Fruit fly (Drosophila melanogaster) whole organism, adult: ENCODE measurements around the gene Cdk8.
A peak's percentile ranks its signal among the peaks of the same experiment; 100 is the strongest.

ENCODE experiments used
- CG11617 ChIP-seq: fragments of 200-800 bp; sonication (Bioruptor generic); optimal IDR thresholded peaks from 2 replicates; lab custom pipeline; 2017; ENCODE audit warnings: mild to moderate bottlenecking, missing biosample characterization, missing genetic modification reagents, missing genetic modification characterization
- CG12768 ChIP-seq: fragments of 200-800 bp; sonication (Bioruptor generic); optimal IDR thresholded peaks from 2 replicates; lab custom pipeline; 2017; ENCODE audit warnings: missing biosample characterization, missing genetic modification characterization, mild to moderate bottlenecking, moderate library complexity, missing genetic modification reagents
- CG14711 ChIP-seq: fragments of 200-800 bp; sonication (Bioruptor generic); optimal IDR thresholded peaks from 2 replicates; lab custom pipeline; 2018; ENCODE audit warnings: missing biosample characterization, mild to moderate bottlenecking, missing genetic modification characterization, moderate library complexity
- CG1620 ChIP-seq: fragments of 200-800 bp; sonication (Bioruptor generic); optimal IDR thresholded peaks from 2 replicates; lab custom pipeline; 2016; ENCODE audit warnings: missing biosample characterization, missing genetic modification characterization
- CG33017 ChIP-seq: fragments of 200-800 bp; sonication (Bioruptor generic); optimal IDR thresholded peaks from 2 replicates; lab custom pipeline; 2018; ENCODE audit warnings: missing biosample characterization, mild to moderate bottlenecking, missing genetic modification characterization, moderate library complexity
- CG5204 ChIP-seq: fragments of 200-800 bp; sonication (Bioruptor generic); optimal IDR thresholded peaks from 2 replicates; lab custom pipeline; 2016; ENCODE audit warnings: missing biosample characterization, missing genetic modification characterization
- CG7045 ChIP-seq: fragments of 200-800 bp; sonication (Bioruptor generic); optimal IDR thresholded peaks from 2 replicates; lab custom pipeline; 2017; ENCODE audit warnings: missing biosample characterization, mild to moderate bottlenecking, missing genetic modification characterization
- CG7101 ChIP-seq: fragments of 200-800 bp; sonication (Bioruptor generic); optimal IDR thresholded peaks from 2 replicates; lab custom pipeline; 2018; ENCODE audit warnings: missing biosample characterization, mild to moderate bottlenecking, missing genetic modification characterization, moderate library complexity
- Clk ChIP-seq: fragments of 200-800 bp; sonication (Bioruptor generic); optimal IDR thresholded peaks from 2 replicates; lab custom pipeline; 2017; ENCODE audit warnings: missing biosample characterization, missing genetic modification characterization
- Crg-1 ChIP-seq: fragments of 200-800 bp; sonication (Bioruptor generic); optimal IDR thresholded peaks from 2 replicates; lab custom pipeline; 2016; ENCODE audit warnings: missing biosample characterization, missing genetic modification characterization
- Hr96 ChIP-seq: fragments of 200-800 bp; sonication (Bioruptor generic); optimal IDR thresholded peaks from 2 replicates; lab custom pipeline; 2016; ENCODE audit warnings: missing biosample characterization, missing genetic modification characterization
- Mnt ChIP-seq: fragments of 200-800 bp; sonication (Bioruptor generic); optimal IDR thresholded peaks from 2 replicates; lab custom pipeline; 2016; ENCODE audit warnings: missing biosample characterization, mild to moderate bottlenecking, missing genetic modification characterization
- bab1 ChIP-seq: fragments of 200-800 bp; sonication (Bioruptor generic); optimal IDR thresholded peaks from 3 replicates; lab custom pipeline; 2019; ENCODE audit warnings: missing biosample characterization, mild to moderate bottlenecking, missing genetic modification characterization, moderate library complexity
- cic ChIP-seq: fragments of 200-800 bp; sonication (Bioruptor generic); optimal IDR thresholded peaks from 2 replicates; lab custom pipeline; 2017; ENCODE audit warnings: missing biosample characterization, mild to moderate bottlenecking, missing genetic modification characterization, moderate library complexity
- cnc ChIP-seq, 2 experiments: fragments of >200 bp; optimal IDR thresholded peaks; 2 replicates each; lab custom pipeline; 2017
- kay ChIP-seq: fragments of 200-800 bp; sonication (Bioruptor generic); peaks from one replicate; lab custom pipeline; 2016; ENCODE audit warnings: missing biosample characterization, missing genetic modification characterization, borderline replicate concordance
- ovo ChIP-seq: fragments of 200-800 bp; sonication (Bioruptor generic); optimal IDR thresholded peaks from 2 replicates; lab custom pipeline; 2016; ENCODE audit warnings: missing biosample characterization, missing genetic modification characterization
- pad ChIP-seq: fragments of 200-800 bp; sonication (Bioruptor generic); optimal IDR thresholded peaks from 3 replicates; lab custom pipeline; 2017; ENCODE audit warnings: missing biosample characterization, missing genetic modification characterization, mild to moderate bottlenecking, moderate library complexity, missing genetic modification reagents
- tj ChIP-seq: fragments of 200-800 bp; sonication (Bioruptor generic); optimal IDR thresholded peaks from 3 replicates; lab custom pipeline; 2017; ENCODE audit warnings: missing biosample characterization, mild to moderate bottlenecking, missing genetic modification characterization, moderate library complexity
- toe ChIP-seq: fragments of 200-800 bp; sonication (Bioruptor generic); optimal IDR thresholded peaks from 2 replicates; lab custom pipeline; 2016; ENCODE audit warnings: missing biosample characterization, missing genetic modification characterization

The Cdk8 gene

DNA sequence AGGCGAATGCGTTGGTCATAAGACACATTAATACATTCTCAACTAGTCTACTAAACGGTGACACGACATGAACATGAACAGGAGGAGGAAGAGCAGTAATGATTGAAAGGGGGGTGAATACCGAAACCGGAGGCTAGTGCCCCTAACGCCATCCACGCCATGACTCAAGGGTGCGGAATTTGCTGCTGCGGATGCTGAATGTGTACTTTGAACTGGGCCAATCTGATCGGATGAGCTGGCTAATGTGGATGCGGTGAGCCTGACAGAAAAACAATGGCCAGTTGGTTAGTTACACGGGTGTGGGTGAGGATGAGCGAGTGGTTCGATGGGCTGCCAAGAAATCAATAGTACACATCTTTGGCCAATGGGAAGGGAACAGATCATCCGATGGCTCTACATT, 25.2 kb upstream of the Cdk8 start:
- TF ChIP-seq pad (GFP tag; lab: Kevin White, UChicago) (no peak), CG12768 (GFP tag; lab: Kevin White, UChicago) (peak; percentile 47), kay (GFP tag; lab: Kevin White, UChicago) (peak; percentile 90)

DNA sequence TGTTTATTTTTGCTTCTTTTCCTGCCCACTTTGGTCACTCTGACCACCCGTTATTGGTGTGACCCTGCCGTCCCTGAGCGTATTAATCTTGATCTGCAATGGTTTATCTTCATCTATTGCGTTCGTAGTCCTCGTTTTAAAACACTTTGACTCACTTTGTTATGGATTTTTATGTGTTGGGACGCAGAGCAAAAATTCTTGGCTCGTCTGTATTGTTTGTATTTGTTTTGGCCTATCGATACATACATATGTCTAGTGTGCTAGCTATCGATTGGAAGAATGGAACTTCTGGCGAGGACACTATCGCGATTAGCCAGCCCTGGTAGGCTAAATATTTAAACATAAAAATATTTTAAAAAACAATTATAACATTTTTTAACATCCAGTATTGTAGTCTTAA, 21.2 kb upstream of the Cdk8 start, which contains the start of gene CG10809:
Gene CG10809 (minus strand): TSS at position 266 of the 400 bp plus-strand sequence.
- TF ChIP-seq CG5204 (GFP tag; lab: Kevin White, UChicago): no peak
- TF ChIP-seq kay (GFP tag; lab: Kevin White, UChicago): no peak
- TF ChIP-seq Clk (GFP tag; lab: Kevin White, UChicago): no peak
- peak; percentile 3 for TF ChIP-seq ovo (GFP tag; lab: Kevin White, UChicago)
- TF ChIP-seq cnc (optimal IDR thresholded peaks at IDR 0.05; lab: Kevin White, UChicago): no peak
- TF ChIP-seq CG7101 (tag; lab: Kevin White, UChicago): peak; percentile 62
- TF ChIP-seq CG11617 (GFP tag; lab: Kevin White, UChicago): peak; percentile 33
- peak; percentile 25 for TF ChIP-seq toe (GFP tag; lab: Kevin White, UChicago)
- TF ChIP-seq Crg-1 (GFP tag; lab: Kevin White, UChicago): no peak
- peak; percentile 40 for TF ChIP-seq bab1 (GFP tag; lab: Kevin White, UChicago)
- TF ChIP-seq tj (GFP tag; lab: Kevin White, UChicago): no peak
- TF ChIP-seq CG14711 (tag; lab: Kevin White, UChicago): peak; percentile 31
- peak; percentile 15 for TF ChIP-seq pad (GFP tag; lab: Kevin White, UChicago)
- TF ChIP-seq CG7045 (GFP tag; lab: Kevin White, UChicago): peak; percentile 7
- no peak for TF ChIP-seq CG12768 (GFP tag; lab: Kevin White, UChicago)
- TF ChIP-seq cic (GFP tag; lab: Kevin White, UChicago): peak; percentile 34
- TF ChIP-seq Hr96 (GFP tag; lab: Kevin White, UChicago): no peak
- TF ChIP-seq Mnt (GFP tag; lab: Kevin White, UChicago): peak; percentile 54
- TF ChIP-seq CG1620 (GFP tag; lab: Kevin White, UChicago): peak; percentile 17
- no peak for TF ChIP-seq CG33017 (tag; lab: Kevin White, UChicago)

DNA sequence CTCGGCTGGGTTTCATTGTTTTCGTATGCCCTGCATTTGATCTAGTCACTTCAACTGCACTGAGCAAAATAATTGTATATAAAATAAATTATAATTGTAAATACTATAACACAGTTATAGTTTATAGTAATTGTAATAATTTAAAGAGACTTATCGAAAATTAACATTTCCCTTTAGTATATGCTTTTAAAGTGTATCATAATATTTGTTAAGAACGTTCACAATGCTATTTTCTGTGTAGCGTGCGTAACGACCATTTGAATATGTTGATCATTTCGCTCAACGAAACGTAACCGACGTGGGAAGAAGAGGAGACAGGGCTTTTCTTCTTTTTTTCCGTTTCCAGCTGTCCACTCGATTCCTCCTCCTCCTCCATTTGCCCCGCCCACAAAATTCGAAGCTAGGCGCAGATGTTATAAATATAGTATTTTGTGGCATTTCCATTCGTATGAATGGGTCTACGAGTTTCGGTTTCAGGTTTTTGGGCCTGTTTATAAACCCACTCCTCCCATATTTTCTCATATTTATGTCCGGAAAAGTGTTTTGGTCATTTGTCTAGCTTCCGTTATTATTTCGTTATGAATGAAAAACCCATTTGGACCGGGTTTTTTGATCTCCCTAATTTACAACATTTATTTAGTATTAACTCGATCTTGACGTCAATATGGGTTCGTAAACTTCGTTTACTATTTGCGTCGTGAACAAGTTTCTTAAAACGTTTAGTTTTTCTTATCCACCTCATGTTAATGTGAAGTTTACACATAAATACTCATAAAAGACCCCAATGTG, 18.2 kb upstream of the Cdk8 start:
- TF ChIP-seq Hr96 (GFP tag; lab: Kevin White, UChicago) (no peak), CG5204 (GFP tag; lab: Kevin White, UChicago) (no peak), CG1620 (GFP tag; lab: Kevin White, UChicago) (no peak), Mnt (GFP tag; lab: Kevin White, UChicago) (no peak), bab1 (GFP tag; lab: Kevin White, UChicago) (peak; percentile 64), CG14711 (tag; lab: Kevin White, UChicago) (peak; percentile 30), Crg-1 (GFP tag; lab: Kevin White, UChicago) (no peak), tj (GFP tag; lab: Kevin White, UChicago) (no peak), cnc (optimal IDR thresholded peaks at IDR 0.05; lab: Kevin White, UChicago) (no peak), CG33017 (tag; lab: Kevin White, UChicago) (no peak), CG12768 (GFP tag; lab: Kevin White, UChicago) (no peak), CG11617 (GFP tag; lab: Kevin White, UChicago) (no peak), CG7101 (tag; lab: Kevin White, UChicago) (peak; percentile 36), kay (GFP tag; lab: Kevin White, UChicago) (no peak), toe (GFP tag; lab: Kevin White, UChicago) (no peak), CG7045 (GFP tag; lab: Kevin White, UChicago) (no peak), Clk (GFP tag; lab: Kevin White, UChicago) (no peak), pad (GFP tag; lab: Kevin White, UChicago) (no peak), cic (GFP tag; lab: Kevin White, UChicago) (no peak), ovo (GFP tag; lab: Kevin White, UChicago) (no peak)

- peak; percentile 84 for TF ChIP-seq bab1 (GFP tag; lab: Kevin White, UChicago)
- peak; percentile 82 for TF ChIP-seq CG7101 (tag; lab: Kevin White, UChicago)
- peak; percentile 46 for TF ChIP-seq Clk (GFP tag; lab: Kevin White, UChicago)
- TF ChIP-seq tj (GFP tag; lab: Kevin White, UChicago): peak; percentile 38
- TF ChIP-seq CG12768 (GFP tag; lab: Kevin White, UChicago): peak; percentile 60
- TF ChIP-seq Hr96 (GFP tag; lab: Kevin White, UChicago): peak; percentile 80
- peak; percentile 66 for TF ChIP-seq CG7045 (GFP tag; lab: Kevin White, UChicago)
- no peak for TF ChIP-seq cnc (optimal IDR thresholded peaks at IDR 0.05; lab: Kevin White, UChicago)
- TF ChIP-seq CG11617 (GFP tag; lab: Kevin White, UChicago): peak; percentile 40
- TF ChIP-seq CG1620 (GFP tag; lab: Kevin White, UChicago): peak; percentile 28
- peak; percentile 30 for TF ChIP-seq cic (GFP tag; lab: Kevin White, UChicago)
- no peak for TF ChIP-seq kay (GFP tag; lab: Kevin White, UChicago)
- TF ChIP-seq Crg-1 (GFP tag; lab: Kevin White, UChicago): peak; percentile 41
- peak; percentile 26 for TF ChIP-seq Mnt (GFP tag; lab: Kevin White, UChicago)
- TF ChIP-seq toe (GFP tag; lab: Kevin White, UChicago): peak; percentile 26
- TF ChIP-seq CG5204 (GFP tag; lab: Kevin White, UChicago): no peak
- TF ChIP-seq pad (GFP tag; lab: Kevin White, UChicago): peak; percentile 46
- TF ChIP-seq CG14711 (tag; lab: Kevin White, UChicago): peak; percentile 69
- peak; percentile 72 for TF ChIP-seq CG33017 (tag; lab: Kevin White, UChicago)
- TF ChIP-seq ovo (GFP tag; lab: Kevin White, UChicago): no peak
These were observed 17.4 kb upstream of the Cdk8 start for dm6 chr3L:9855784-9856426.
